Worm (Caenorhabditis elegans) whole organism, L1 larva: Measurements from ENCODE around the gene F26A1.7.
"Not testable (repeated sequence)": the region's sequence is repeated elsewhere in the genome, so short reads cannot be mapped to it uniquely, and the experiment has no call there.

Source experiments
- C04F5.9 ChIP-seq: sonication (generic microtip); optimal IDR thresholded peaks from 2 replicates; lab custom pipeline; 2016; ENCODE audit warnings: missing genetic modification characterization, missing compliant biosample characterization
- C34B4.2 ChIP-seq: sonication (generic microtip); optimal IDR thresholded peaks from 2 replicates; lab custom pipeline; 2017; ENCODE audit warnings: mild to moderate bottlenecking, missing genetic modification characterization, missing compliant biosample characterization
- Y116A8C.19 ChIP-seq: sonication (generic microtip); optimal IDR thresholded peaks from 2 replicates; lab custom pipeline; 2016; ENCODE audit warnings: missing compliant biosample characterization, missing genetic modification characterization, borderline replicate concordance
- alr-1 ChIP-seq: fragments of 200-800 bp; sonication (Bioruptor generic); optimal IDR thresholded peaks from 2 replicates; lab custom pipeline; 2018; ENCODE audit warnings: borderline replicate concordance, mild to moderate bottlenecking, missing genetic modification characterization, missing compliant biosample characterization
- aly-2 ChIP-seq: fragments of 150-350 bp; optimal IDR thresholded peaks from 2 replicates; lab custom pipeline; 2014; ENCODE audit warnings: missing biosample characterization, missing genetic modification characterization
- blmp-1 ChIP-seq: fragments of 150-350 bp; optimal IDR thresholded peaks from 2 replicates; lab custom pipeline; 2014; ENCODE audit warnings: missing biosample characterization, missing genetic modification characterization
- ceh-63 ChIP-seq: fragments of 200-800 bp; sonication (Bioruptor generic); optimal IDR thresholded peaks from 2 replicates; lab custom pipeline; 2018; ENCODE audit warnings: mild to moderate bottlenecking, missing genetic modification characterization, missing compliant biosample characterization
- ceh-82 ChIP-seq, 3 experiments: fragments of 150-350 bp in 1 of 3; sonication (generic microtip) in 2 of 3; optimal IDR thresholded peaks; 2 replicates each; lab custom pipeline; 2014 to 2017; ENCODE audit warnings: missing biosample characterization in 3 of 3, missing genetic modification characterization in 3 of 3
- ceh-88 ChIP-seq: fragments of 200-800 bp; sonication (Bioruptor generic); IDR thresholded peaks from 2 replicates; pipeline ENCODE4 v1.3.6; 2022; ENCODE audit warnings: missing genetic modification characterization, missing compliant biosample characterization
- dpl-1 ChIP-seq, 3 experiments: fragments of 150-350 bp in 2 of 3; sonication (generic microtip) in 1 of 3; optimal IDR thresholded peaks; 2 replicates each; lab custom pipeline; 2014 to 2017; ENCODE audit warnings: missing biosample characterization in 3 of 3, missing genetic modification characterization in 3 of 3, missing genetic modification reagents in 3 of 3
- egl-13 ChIP-seq: sonication (generic microtip); optimal IDR thresholded peaks from 2 replicates; lab custom pipeline; 2016; ENCODE audit warnings: missing genotype, missing genetic modification reagents, missing genetic modification characterization, missing compliant biosample characterization
- elt-2 ChIP-seq: sonication (generic microtip); optimal IDR thresholded peaks from 2 replicates; lab custom pipeline; 2016; ENCODE audit warnings: missing genetic modification characterization, mild to moderate bottlenecking, inconsistent platforms, missing compliant biosample characterization, missing genetic modification reagents
- fos-1 ChIP-seq: fragments of 150-350 bp; optimal IDR thresholded peaks from 2 replicates; lab custom pipeline; 2014; ENCODE audit warnings: missing biosample characterization, missing genetic modification characterization
- isw-1 ChIP-seq: fragments of 200-800 bp; sonication (Bioruptor generic); IDR thresholded peaks from 2 replicates; pipeline ENCODE4 v1.3.6; 2022; ENCODE audit warnings: missing genetic modification characterization, missing compliant biosample characterization
- lin-35 ChIP-seq, 2 experiments: fragments of 150-350 bp; optimal IDR thresholded peaks; 2 replicates each; lab custom pipeline; 2014; ENCODE audit warnings: missing biosample characterization in 2 of 2, missing genetic modification characterization in 2 of 2, missing genetic modification reagents in 2 of 2
- lin-39 ChIP-seq: fragments of 150-350 bp; optimal IDR thresholded peaks from 2 replicates; lab custom pipeline; 2014; ENCODE audit warnings: missing biosample characterization, missing genetic modification reagents, missing genetic modification characterization
- mab-9 ChIP-seq: fragments of 200-800 bp; sonication (Bioruptor generic); IDR thresholded peaks from 2 replicates; pipeline ENCODE4 v1.3.6; 2022; ENCODE audit warnings: missing genetic modification reagents, missing genetic modification characterization, missing compliant biosample characterization
- mef-2 ChIP-seq: fragments of 150-350 bp; optimal IDR thresholded peaks from 2 replicates; lab custom pipeline; 2014; ENCODE audit warnings: missing biosample characterization, missing genetic modification characterization
- mep-1 ChIP-seq: fragments of 150-350 bp; optimal IDR thresholded peaks from 2 replicates; lab custom pipeline; 2014; ENCODE audit warnings: missing biosample characterization, missing genetic modification characterization
- nhr-47 ChIP-seq: sonication (generic microtip); optimal IDR thresholded peaks from 2 replicates; lab custom pipeline; 2016; ENCODE audit warnings: mild to moderate bottlenecking, missing genetic modification characterization, moderate library complexity, missing compliant biosample characterization
- nhr-76 ChIP-seq: sonication (generic microtip); optimal IDR thresholded peaks from 2 replicates; lab custom pipeline; 2017; ENCODE audit warnings: missing biosample characterization, missing genetic modification characterization
- nhr-84 ChIP-seq: sonication (generic microtip); optimal IDR thresholded peaks from 2 replicates; lab custom pipeline; 2017; ENCODE audit warnings: missing biosample characterization, missing genetic modification characterization
- pag-3 ChIP-seq: sonication (generic microtip); optimal IDR thresholded peaks from 2 replicates; lab custom pipeline; 2017; ENCODE audit warnings: missing genetic modification characterization, mild to moderate bottlenecking, missing compliant biosample characterization, antibody characterized with exemption, borderline replicate concordance; ENCODE audit not compliant: insufficient read depth
- rnt-1 ChIP-seq: sonication (generic microtip); optimal IDR thresholded peaks from 2 replicates; lab custom pipeline; 2016; ENCODE audit warnings: mild to moderate bottlenecking, missing genetic modification characterization, moderate library complexity, missing compliant biosample characterization
- sox-4 ChIP-seq: sonication (generic microtip); optimal IDR thresholded peaks from 2 replicates; lab custom pipeline; 2016; ENCODE audit warnings: missing genetic modification characterization, missing compliant biosample characterization
- sptf-1 ChIP-seq: fragments of 150-350 bp; optimal IDR thresholded peaks from 2 replicates; lab custom pipeline; 2014; ENCODE audit warnings: missing biosample characterization, missing genetic modification characterization
- tlp-1 ChIP-seq: fragments of 150-350 bp; optimal IDR thresholded peaks from 2 replicates; lab custom pipeline; 2014; ENCODE audit warnings: missing biosample characterization, missing genetic modification characterization
- unc-30 ChIP-seq: sonication (generic microtip); optimal IDR thresholded peaks from 2 replicates; lab custom pipeline; 2017; ENCODE audit warnings: missing biosample characterization, missing genetic modification characterization
- unc-98 ChIP-seq: fragments of 200-800 bp; sonication (Bioruptor generic); IDR thresholded peaks from 2 replicates; pipeline ENCODE4 v1.3.6; 2022; ENCODE audit warnings: missing genetic modification characterization, missing compliant biosample characterization
- xbp-1 ChIP-seq: sonication (generic microtip); optimal IDR thresholded peaks from 2 replicates; lab custom pipeline; 2016; ENCODE audit warnings: missing genetic modification characterization, missing compliant biosample characterization
- ztf-11 ChIP-seq, 2 experiments: sonication (generic microtip); optimal IDR thresholded peaks; 2 replicates each; lab custom pipeline; 2016 to 2017; ENCODE audit warnings: missing genetic modification characterization in 2 of 2, missing biosample characterization in 1 of 2, missing compliant biosample characterization in 1 of 2

F26A1.7 gene

ce11 chrIII:4785131-4785530, 34.6 kb downstream of the F26A1.7 start, which contains the start of gene enu-3.2:
TSS of gene enu-3.2 (minus strand) at chrIII:4785235.
- TF ChIP-seq nhr-76 (tag; lab: Kevin White, UChicago); alr-1 (tag; lab: Kevin White, UChicago); lin-35 (GFP tag; optimal IDR thresholded peaks at IDR 0.05; lab: Kevin White, UChicago): not testable (repeated sequence)

DNA sequence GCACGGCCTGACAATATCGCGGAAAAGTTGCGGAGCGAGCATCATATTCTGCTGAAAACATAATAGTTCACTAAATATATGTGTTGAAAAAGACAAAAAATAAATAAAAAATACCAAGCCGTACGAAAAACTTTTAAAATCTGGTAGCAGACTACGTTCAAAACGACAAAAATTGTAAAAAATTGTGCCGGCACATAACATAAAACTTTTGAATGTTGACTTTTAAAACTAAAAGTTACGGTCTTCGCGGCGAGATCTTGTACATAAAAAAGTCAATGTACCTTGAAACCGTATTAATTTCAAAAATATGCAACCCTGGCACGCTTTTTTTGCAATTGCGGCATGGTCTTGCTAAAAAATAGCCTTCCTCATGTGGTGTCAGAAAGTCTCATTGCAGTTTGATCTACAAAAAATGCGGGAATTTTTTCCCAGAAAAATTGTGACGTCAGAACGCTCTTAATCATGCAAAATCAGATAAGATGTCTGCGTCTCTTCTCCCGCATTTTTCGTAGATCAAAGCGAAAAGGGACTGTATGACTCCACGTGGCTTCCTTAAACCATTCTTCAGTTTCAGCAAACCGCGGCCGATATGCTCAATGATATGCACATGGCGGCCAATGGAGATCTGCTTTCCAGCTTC, 37.7 kb downstream of the F26A1.7 start, which contains the start of the genes gex-5 and C38D4.10:
Gene gex-5, minus strand, starts transcription at position 51 of the 640 bp plus-strand sequence.
Gene C38D4.10, plus strand, starts transcription at position 590 of the 640 bp plus-strand sequence.
- not testable (repeated sequence) for TF ChIP-seq C34B4.2, pag-3, mep-1 (tag; lab: Kevin White, UChicago)

DNA sequence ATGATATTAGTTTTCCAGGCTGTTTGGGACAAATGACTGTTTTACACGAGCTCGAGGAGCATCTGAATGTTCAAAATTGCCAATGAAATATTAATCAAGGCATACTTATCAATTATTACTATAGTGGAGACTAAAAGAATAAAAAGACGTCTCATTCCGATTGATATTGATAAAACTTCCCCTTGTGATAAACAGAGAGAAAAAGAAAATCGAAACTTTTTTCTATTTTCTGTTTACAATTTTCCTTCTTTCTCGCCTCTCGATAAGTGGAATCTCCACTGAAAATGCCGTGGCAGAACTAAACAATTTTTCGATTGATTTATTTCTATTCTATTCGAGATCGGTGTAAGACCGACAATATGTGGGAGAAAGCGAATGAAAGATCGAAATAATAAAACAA, 39.9 kb downstream of the F26A1.7 start, which contains the start of gene B0393.9:
Gene B0393.9, minus strand, starts transcription at position 303 of the 400 bp plus-strand sequence.
- no peak for TF ChIP-seq rnt-1 (tag; lab: Kevin White, UChicago)
- no peak for TF ChIP-seq unc-30 (tag; lab: Kevin White, UChicago)
- no peak for TF ChIP-seq ztf-11 (tag; optimal IDR thresholded peaks at IDR 0.05; lab: Kevin White, UChicago)
- TF ChIP-seq blmp-1 (tag; lab: Kevin White, UChicago), result peak; percentile 53
- no peak for TF ChIP-seq dpl-1 (GFP tag; optimal IDR thresholded peaks at IDR 0.05; lab: Kevin White, UChicago)
- TF ChIP-seq lin-39 (tag; lab: Kevin White, UChicago), result no peak
- peak; percentile 25 for TF ChIP-seq elt-2 (tag; lab: Kevin White, UChicago)
- TF ChIP-seq unc-98 (GFP tag; lab: Robert Waterston, UW), result no peak
- TF ChIP-seq mab-9 (GFP tag; lab: Robert Waterston, UW), result no peak

- TF ChIP-seq rnt-1 (tag; lab: Kevin White, UChicago), result no peak
- TF ChIP-seq mef-2 (tag; lab: Kevin White, UChicago), result no peak
- no peak for TF ChIP-seq sptf-1 (tag; lab: Kevin White, UChicago)
- TF ChIP-seq Y116A8C.19 (tag; lab: Kevin White, UChicago), result no peak
- no peak for TF ChIP-seq ceh-88 (GFP tag; lab: Robert Waterston, UW)
- no peak for TF ChIP-seq xbp-1
- no peak for TF ChIP-seq isw-1 (GFP tag; lab: Robert Waterston, UW)
- no peak for TF ChIP-seq blmp-1 (tag; lab: Kevin White, UChicago)
- no peak for TF ChIP-seq mab-9 (GFP tag; lab: Robert Waterston, UW)
- no peak for TF ChIP-seq C04F5.9 (tag; lab: Kevin White, UChicago)
- no peak for TF ChIP-seq tlp-1 (tag; lab: Kevin White, UChicago)
- no peak for TF ChIP-seq aly-2 (tag; lab: Kevin White, UChicago)
- TF ChIP-seq fos-1 (tag; lab: Kevin White, UChicago), result no peak
- TF ChIP-seq sox-4 (tag; lab: Kevin White, UChicago), result no peak
- TF ChIP-seq nhr-47 (tag; lab: Kevin White, UChicago), result no peak
- no peak for TF ChIP-seq nhr-84 (tag; lab: Kevin White, UChicago)
- no peak for TF ChIP-seq ceh-63 (GFP tag; lab: Kevin White, UChicago)
- no peak for TF ChIP-seq egl-13 (tag; lab: Kevin White, UChicago)
- no peak for TF ChIP-seq ceh-82 (tag; optimal IDR thresholded peaks at IDR 0.05; lab: Kevin White, UChicago)
Measured at ce11 chrIII:4778003-4778402, 41.7 kb downstream of the F26A1.7 start, which contains the start of gene B0393.7. TSS of gene B0393.7 (minus strand) at chrIII:4778103.
